Worm (Caenorhabditis elegans) whole organism, L1 larva: ENCODE measurements around the gene sru-6.

Experiments used
- C04F5.9 ChIP-seq: sonication (generic microtip); optimal IDR thresholded peaks from 2 replicates; lab custom pipeline; 2016; ENCODE audit warnings: missing genetic modification characterization, missing compliant biosample characterization
- C16A3.4 ChIP-seq: fragments of 150-350 bp; optimal IDR thresholded peaks from 2 replicates; lab custom pipeline; 2014; ENCODE audit warnings: missing biosample characterization, missing genetic modification characterization
- F16B12.6 ChIP-seq: fragments of 150-350 bp; optimal IDR thresholded peaks from 2 replicates; lab custom pipeline; 2014; ENCODE audit warnings: missing biosample characterization, missing genetic modification characterization
- aha-1 ChIP-seq: fragments of 150-350 bp; optimal IDR thresholded peaks from 2 replicates; lab custom pipeline; 2014; ENCODE audit warnings: missing biosample characterization, missing genetic modification characterization
- alr-1 ChIP-seq: fragments of 200-800 bp; sonication (Bioruptor generic); optimal IDR thresholded peaks from 2 replicates; lab custom pipeline; 2018; ENCODE audit warnings: borderline replicate concordance, mild to moderate bottlenecking, missing genetic modification characterization, missing compliant biosample characterization
- aly-2 ChIP-seq: fragments of 150-350 bp; optimal IDR thresholded peaks from 2 replicates; lab custom pipeline; 2014; ENCODE audit warnings: missing biosample characterization, missing genetic modification characterization
- ceh-63 ChIP-seq: fragments of 200-800 bp; sonication (Bioruptor generic); optimal IDR thresholded peaks from 2 replicates; lab custom pipeline; 2018; ENCODE audit warnings: mild to moderate bottlenecking, missing genetic modification characterization, missing compliant biosample characterization
- ceh-88 ChIP-seq: fragments of 200-800 bp; sonication (Bioruptor generic); IDR thresholded peaks from 2 replicates; pipeline ENCODE4 v1.3.6; 2022; ENCODE audit warnings: missing genetic modification characterization, missing compliant biosample characterization
- ces-1 ChIP-seq: fragments of 150-350 bp; optimal IDR thresholded peaks from 2 replicates; lab custom pipeline; 2014; ENCODE audit warnings: missing biosample characterization, missing genetic modification reagents, missing genetic modification characterization
- egl-13 ChIP-seq: sonication (generic microtip); optimal IDR thresholded peaks from 2 replicates; lab custom pipeline; 2016; ENCODE audit warnings: missing genotype, missing genetic modification reagents, missing genetic modification characterization, missing compliant biosample characterization
- egl-27 ChIP-seq, 2 experiments: fragments of 150-350 bp in 1 of 2; sonication (generic microtip); optimal IDR thresholded peaks; 3 replicates each; lab custom pipeline; 2017 to 2018; ENCODE audit warnings: missing biosample characterization in 2 of 2, missing genetic modification characterization in 2 of 2, missing genetic modification reagents in 2 of 2
- elt-2 ChIP-seq: sonication (generic microtip); optimal IDR thresholded peaks from 2 replicates; lab custom pipeline; 2016; ENCODE audit warnings: missing genetic modification characterization, mild to moderate bottlenecking, inconsistent platforms, missing compliant biosample characterization, missing genetic modification reagents
- ets-5 ChIP-seq: fragments of 200-800 bp; sonication (Bioruptor generic); IDR thresholded peaks from 2 replicates; pipeline ENCODE4 v1.3.6; 2022; ENCODE audit warnings: missing genetic modification characterization, missing compliant biosample characterization
- fkh-10 ChIP-seq: sonication (generic microtip); optimal IDR thresholded peaks from 2 replicates; lab custom pipeline; 2017; ENCODE audit warnings: missing biosample characterization, missing genetic modification reagents, missing genetic modification characterization
- fkh-4 ChIP-seq: sonication (generic microtip); optimal IDR thresholded peaks from 2 replicates; lab custom pipeline; 2016; ENCODE audit warnings: missing compliant biosample characterization, missing genetic modification characterization, borderline replicate concordance
- fkh-8 ChIP-seq: sonication (generic microtip); optimal IDR thresholded peaks from 2 replicates; lab custom pipeline; 2016; ENCODE audit warnings: mild to moderate bottlenecking, missing genetic modification characterization, missing compliant biosample characterization
- fos-1 ChIP-seq: fragments of 150-350 bp; optimal IDR thresholded peaks from 2 replicates; lab custom pipeline; 2014; ENCODE audit warnings: missing biosample characterization, missing genetic modification characterization
- irx-1 ChIP-seq: sonication (generic microtip); optimal IDR thresholded peaks from 2 replicates; lab custom pipeline; 2016; ENCODE audit warnings: missing genetic modification characterization, missing compliant biosample characterization
- jun-1 ChIP-seq: fragments of 150-350 bp; optimal IDR thresholded peaks from 2 replicates; lab custom pipeline; 2014; ENCODE audit warnings: missing biosample characterization, missing genetic modification reagents, missing genetic modification characterization
- lin-15B ChIP-seq: fragments of 150-350 bp; sonication (generic microtip); optimal IDR thresholded peaks from 3 replicates; lab custom pipeline; 2014; ENCODE audit warnings: missing biosample characterization, missing genetic modification characterization
- lin-35 ChIP-seq, 2 experiments: fragments of 150-350 bp; optimal IDR thresholded peaks; 2 replicates each; lab custom pipeline; 2014; ENCODE audit warnings: missing biosample characterization in 2 of 2, missing genetic modification characterization in 2 of 2, missing genetic modification reagents in 2 of 2
- lir-3 ChIP-seq: sonication (generic microtip); optimal IDR thresholded peaks from 2 replicates; lab custom pipeline; 2016; ENCODE audit warnings: mild to moderate bottlenecking, missing genetic modification characterization, moderate library complexity, missing compliant biosample characterization; ENCODE audit not compliant: poor library complexity
- lsy-2 ChIP-seq, 2 experiments: fragments of 150-350 bp; optimal IDR thresholded peaks; 2 replicates each; lab custom pipeline; 2014; ENCODE audit warnings: missing biosample characterization in 2 of 2, missing genetic modification characterization in 2 of 2
- mab-9 ChIP-seq: fragments of 200-800 bp; sonication (Bioruptor generic); IDR thresholded peaks from 2 replicates; pipeline ENCODE4 v1.3.6; 2022; ENCODE audit warnings: missing genetic modification reagents, missing genetic modification characterization, missing compliant biosample characterization
- mef-2 ChIP-seq: fragments of 150-350 bp; optimal IDR thresholded peaks from 2 replicates; lab custom pipeline; 2014; ENCODE audit warnings: missing biosample characterization, missing genetic modification characterization
- mep-1 ChIP-seq: fragments of 150-350 bp; optimal IDR thresholded peaks from 2 replicates; lab custom pipeline; 2014; ENCODE audit warnings: missing biosample characterization, missing genetic modification characterization
- nhr-11 ChIP-seq: fragments of 150-350 bp; optimal IDR thresholded peaks from 2 replicates; lab custom pipeline; 2014; ENCODE audit warnings: missing biosample characterization, missing genetic modification characterization
- nhr-19 ChIP-seq: fragments of 200-800 bp; sonication (Bioruptor generic); conservative IDR thresholded peaks from 2 replicates; pipeline ENCODE4 v1.3.6; 2022; ENCODE audit warnings: missing genetic modification characterization, missing compliant biosample characterization
- nhr-237 ChIP-seq: fragments of 150-350 bp; optimal IDR thresholded peaks from 2 replicates; lab custom pipeline; 2014; ENCODE audit warnings: missing biosample characterization, missing genetic modification characterization
- nhr-28 ChIP-seq: fragments of 150-350 bp; optimal IDR thresholded peaks from 2 replicates; lab custom pipeline; 2014; ENCODE audit warnings: missing biosample characterization, missing genetic modification characterization
- nhr-47 ChIP-seq: sonication (generic microtip); optimal IDR thresholded peaks from 2 replicates; lab custom pipeline; 2016; ENCODE audit warnings: mild to moderate bottlenecking, missing genetic modification characterization, moderate library complexity, missing compliant biosample characterization
- nhr-85 ChIP-seq: sonication (generic microtip); peaks from one replicate; lab custom pipeline; 2016; ENCODE audit warnings: missing genetic modification characterization, inconsistent platforms, missing compliant biosample characterization
- nhr-90 ChIP-seq: sonication (generic microtip); optimal IDR thresholded peaks from 2 replicates; lab custom pipeline; 2016; ENCODE audit warnings: mild to moderate bottlenecking, missing genetic modification characterization, missing compliant biosample characterization; ENCODE audit not compliant: poor library complexity
- pax-3 ChIP-seq: fragments of 200-800 bp; sonication (Bioruptor generic); optimal IDR thresholded peaks from 2 replicates; lab custom pipeline; 2018; ENCODE audit warnings: mild to moderate bottlenecking, missing genetic modification characterization, moderate library complexity, missing compliant biosample characterization
- rnt-1 ChIP-seq: sonication (generic microtip); optimal IDR thresholded peaks from 2 replicates; lab custom pipeline; 2016; ENCODE audit warnings: mild to moderate bottlenecking, missing genetic modification characterization, moderate library complexity, missing compliant biosample characterization
- sox-4 ChIP-seq: sonication (generic microtip); optimal IDR thresholded peaks from 2 replicates; lab custom pipeline; 2016; ENCODE audit warnings: missing genetic modification characterization, missing compliant biosample characterization
- tbx-2 ChIP-seq: sonication (generic microtip); optimal IDR thresholded peaks from 2 replicates; lab custom pipeline; 2016; ENCODE audit warnings: missing genetic modification characterization, missing compliant biosample characterization
- tlp-1 ChIP-seq: fragments of 150-350 bp; optimal IDR thresholded peaks from 2 replicates; lab custom pipeline; 2014; ENCODE audit warnings: missing biosample characterization, missing genetic modification characterization
- unc-30 ChIP-seq: sonication (generic microtip); optimal IDR thresholded peaks from 2 replicates; lab custom pipeline; 2017; ENCODE audit warnings: missing biosample characterization, missing genetic modification characterization
- unc-62 ChIP-seq: fragments of 150-350 bp; optimal IDR thresholded peaks from 2 replicates; lab custom pipeline; 2014; ENCODE audit warnings: missing biosample characterization, missing genetic modification reagents, missing genetic modification characterization
- unc-98 ChIP-seq: fragments of 200-800 bp; sonication (Bioruptor generic); IDR thresholded peaks from 2 replicates; pipeline ENCODE4 v1.3.6; 2022; ENCODE audit warnings: missing genetic modification characterization, missing compliant biosample characterization
- vab-15 ChIP-seq: sonication (generic microtip); optimal IDR thresholded peaks from 2 replicates; lab custom pipeline; 2017; ENCODE audit warnings: missing genotype, mild to moderate bottlenecking, missing genetic modification characterization, missing compliant biosample characterization
- zag-1 ChIP-seq: fragments of 150-350 bp; optimal IDR thresholded peaks from 2 replicates; lab custom pipeline; 2014; ENCODE audit warnings: missing biosample characterization, missing genetic modification characterization
- zip-4 ChIP-seq: fragments of 200-800 bp; sonication (Bioruptor generic); optimal IDR thresholded peaks from 2 replicates; lab custom pipeline; 2018; ENCODE audit warnings: mild to moderate bottlenecking, missing genetic modification characterization, moderate library complexity, missing compliant biosample characterization
- ztf-4 ChIP-seq: fragments of 150-350 bp; optimal IDR thresholded peaks from 2 replicates; lab custom pipeline; 2014; ENCODE audit warnings: missing biosample characterization, missing genetic modification characterization

Gene sru-6

ce11 chrIV:9442106-9442532 is 48.3 kb upstream of the sru-6 start (continued):
- TF ChIP-seq F16B12.6 (tag; lab: Kevin White, UChicago) (no peak), nhr-85 (tag; lab: Kevin White, UChicago) (peak; percentile 97), lin-35 (GFP tag; optimal IDR thresholded peaks at IDR 0.05; lab: Kevin White, UChicago) (peak in 1 of 2 experiments; percentile 77), elt-2 (tag; lab: Kevin White, UChicago) (peak; percentile 92), mab-9 (no peak), fkh-10 (GFP tag; lab: Kevin White, UChicago) (no peak), ztf-4 (no peak), unc-30 (tag; lab: Kevin White, UChicago) (no peak), fkh-8 (no peak), fkh-4 (no peak), unc-98 (GFP tag; lab: Robert Waterston, UW) (no peak), ceh-88 (GFP tag; lab: Robert Waterston, UW) (0 out of 2 replicates have a peak, but pooled peaks have one; percentile 38), zag-1 (tag; lab: Kevin White, UChicago) (no peak), lin-15B (no peak), tbx-2 (tag; lab: Kevin White, UChicago) (no peak), zip-4 (GFP tag; lab: Kevin White, UChicago) (no peak), aly-2 (tag; lab: Kevin White, UChicago) (no peak), ets-5 (GFP tag; lab: Robert Waterston, UW) (no peak), fos-1 (tag; lab: Kevin White, UChicago) (peak; percentile 16), nhr-11 (no peak), egl-27 (tag; optimal IDR thresholded peaks at IDR 0.05; lab: Kevin White, UChicago) (peak in 1 of 2 experiments; percentile 11), unc-62 (GFP tag; lab: Kevin White, UChicago) (no peak), lir-3 (tag; lab: Kevin White, UChicago) (no peak), vab-15 (tag; lab: Kevin White, UChicago) (no peak), nhr-90 (tag; lab: Kevin White, UChicago) (peak; percentile 81), nhr-28 (no peak), ces-1 (no peak), nhr-47 (tag; lab: Kevin White, UChicago) (peak; percentile 63), aha-1 (tag; lab: Kevin White, UChicago) (no peak), lsy-2 (tag; optimal IDR thresholded peaks at IDR 0.05; lab: Kevin White, UChicago) (peak; percentile 37 to 54), C04F5.9 (tag; lab: Kevin White, UChicago) (peak; percentile 3), C16A3.4 (tag; lab: Kevin White, UChicago) (peak; percentile 36), pax-3 (no peak), alr-1 (tag; lab: Kevin White, UChicago) (no peak), sox-4 (no peak)

- no peak for TF ChIP-seq nhr-11
- TF ChIP-seq nhr-28: no peak
- TF ChIP-seq jun-1: no peak
- TF ChIP-seq mef-2: no peak
- TF ChIP-seq nhr-237 (tag; lab: Kevin White, UChicago): no peak
- no peak for TF ChIP-seq nhr-85 (tag; lab: Kevin White, UChicago)
- TF ChIP-seq ztf-4: no peak
- TF ChIP-seq irx-1 (tag; lab: Kevin White, UChicago): no peak
- no peak for TF ChIP-seq nhr-19 (GFP tag; lab: Robert Waterston, UW)
- no peak for TF ChIP-seq egl-27 (tag; optimal IDR thresholded peaks at IDR 0.05; lab: Kevin White, UChicago)
- TF ChIP-seq tlp-1 (tag; lab: Kevin White, UChicago): no peak
- no peak for TF ChIP-seq lsy-2 (tag; optimal IDR thresholded peaks at IDR 0.05; lab: Kevin White, UChicago)
- no peak for TF ChIP-seq mep-1 (tag; lab: Kevin White, UChicago)
- TF ChIP-seq rnt-1 (tag; lab: Kevin White, UChicago): no peak
- no peak for TF ChIP-seq mab-9
- TF ChIP-seq egl-13 (tag; lab: Kevin White, UChicago): no peak
- TF ChIP-seq ceh-63 (GFP tag; lab: Kevin White, UChicago): no peak
- TF ChIP-seq ets-5 (GFP tag; lab: Robert Waterston, UW): no peak
Observed at ce11 chrIV:9443940-9444339, 46.5 kb upstream of the sru-6 start, which contains the start of gene F38E11.9. Gene F38E11.9 (minus strand): TSS chrIV:9444040.
